Fruit fly (Drosophila melanogaster): ENCODE data around the gene CG11345.

DNA sequence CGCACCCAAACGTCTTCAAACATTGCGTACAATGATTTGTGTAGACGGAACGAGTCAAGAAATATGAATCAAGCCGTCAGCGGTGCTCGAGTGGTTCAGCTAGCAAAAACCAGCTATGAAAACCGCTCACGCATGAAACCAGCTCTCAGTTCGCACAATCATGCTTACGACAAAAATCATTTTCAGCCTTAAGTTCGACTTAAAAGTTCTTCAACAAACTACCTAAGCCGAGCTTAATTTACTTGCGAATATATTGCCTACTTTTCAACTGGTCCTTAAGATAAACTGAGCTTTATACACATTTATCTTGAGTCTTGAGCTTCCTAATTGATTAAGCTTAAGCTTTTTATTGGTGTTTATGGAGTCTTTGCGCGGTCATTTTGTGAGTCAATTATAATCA, 17.8 kb downstream of the CG11345 start:
- TF ChIP-seq ovo (GFP tag; optimal IDR thresholded peaks at IDR 0.05): no peak
- no peak for TF ChIP-seq tj (GFP tag; optimal IDR thresholded peaks at IDR 0.05)
- no peak for TF ChIP-seq toe (GFP tag; optimal IDR thresholded peaks at IDR 0.05)
- TF ChIP-seq CG1620 (GFP tag; optimal IDR thresholded peaks at IDR 0.05): no peak
- no peak for TF ChIP-seq CG7101 (tag; optimal IDR thresholded peaks at IDR 0.05)

Data from whole organism, adult.